Worm (Caenorhabditis elegans) whole organism, L4 larva: ENCODE data around the gene ceeh-2.

Experiments used
- F26F4.8 ChIP-seq: fragments of 200-800 bp; sonication (Bioruptor generic); conservative IDR thresholded peaks from 2 replicates; pipeline ENCODE4 v1.3.6; 2022; ENCODE audit warnings: missing genetic modification characterization, missing compliant biosample characterization
- Y5F2A.4 ChIP-seq: fragments of 200-800 bp; sonication (Bioruptor generic); optimal IDR thresholded peaks from 2 replicates; lab custom pipeline; 2018; ENCODE audit warnings: mild to moderate bottlenecking, missing genetic modification characterization, missing compliant biosample characterization
- aly-2 ChIP-seq: sonication (generic microtip); optimal IDR thresholded peaks from 2 replicates; lab custom pipeline; 2018; ENCODE audit warnings: missing biosample characterization, missing genetic modification characterization
- lin-13 ChIP-seq: fragments of 150-350 bp; optimal IDR thresholded peaks from 2 replicates; lab custom pipeline; 2014; ENCODE audit warnings: missing biosample characterization, missing genetic modification reagents, missing genetic modification characterization
- lin-15B ChIP-seq: fragments of 150-350 bp; sonication (generic microtip); optimal IDR thresholded peaks from 3 replicates; lab custom pipeline; 2014; ENCODE audit warnings: missing biosample characterization, missing genetic modification characterization
- madf-5 ChIP-seq, 2 experiments: fragments of 200-800 bp; sonication (Bioruptor generic); IDR thresholded peaks; 2 replicates each; pipeline ENCODE4 v1.3.6; 2022; ENCODE audit warnings: missing compliant biosample characterization in 2 of 2, missing genetic modification characterization in 2 of 2
- pha-4 ChIP-seq, 2 experiments: fragments of 150-350 bp in 1 of 2; fragments of 200-800 bp in 1 of 2; sonication (Bioruptor generic) in 1 of 2; IDR thresholded peaks in 1 of 2; optimal IDR thresholded peaks in 1 of 2; 2 replicates each; pipeline versions ENCODE4 v1.3.6 to Lab custom; 2014 to 2022; ENCODE audit warnings: missing genetic modification characterization in 2 of 2, missing genetic modification reagents in 2 of 2, missing biosample characterization in 1 of 2, missing compliant biosample characterization in 1 of 2
- unc-130 ChIP-seq: sonication (generic microtip); optimal IDR thresholded peaks from 2 replicates; lab custom pipeline; 2016; ENCODE audit warnings: missing genetic modification reagents, missing genetic modification characterization, missing compliant biosample characterization
- unc-62 ChIP-seq, 3 experiments: fragments of 150-350 bp in 1 of 3; sonication (generic microtip); optimal IDR thresholded peaks in 2 of 3; peaks in 1 of 3; 1 replicate in 1 of 3; 2 replicates in 2 of 3; lab custom pipeline; 2014 to 2017; ENCODE audit warnings: missing biosample characterization in 3 of 3, missing genetic modification characterization in 3 of 3, missing genetic modification reagents in 3 of 3, missing genotype in 1 of 3

DNA sequence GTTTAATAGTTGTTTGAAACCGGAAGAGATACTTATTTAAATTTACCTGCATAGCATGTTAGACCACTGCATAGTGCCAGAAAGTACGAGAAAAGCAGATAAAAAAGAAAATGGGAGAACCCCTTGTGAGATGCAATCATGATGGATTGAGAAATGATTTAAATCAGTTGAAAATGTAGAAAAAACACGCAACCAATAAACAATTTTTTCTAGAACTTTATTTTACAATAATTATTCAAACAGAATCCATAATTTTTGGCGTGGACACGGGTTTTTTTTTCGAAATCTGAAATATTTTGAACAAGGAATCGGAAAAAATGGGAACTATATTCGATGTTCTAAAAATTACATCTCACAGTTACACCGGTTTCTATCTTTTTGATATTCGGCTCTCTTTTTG is 21.6 kb upstream of the ceeh-2 start, which contains the start of gene AC3.12:
- TF ChIP-seq unc-62 (GFP tag; optimal IDR thresholded peaks at IDR 0.05 in 1 of 2; lab: Kevin White, UChicago) = no peak
- TF ChIP-seq unc-62 (tag; optimal IDR thresholded peaks at IDR 0.05; lab: Kevin White, UChicago) = no peak
- no peak for TF ChIP-seq Y5F2A.4 (GFP tag; lab: Kevin White, UChicago)
- TF ChIP-seq unc-130 (GFP tag; lab: Kevin White, UChicago) = no peak
- TF ChIP-seq aly-2 = no peak
- TF ChIP-seq madf-5 (GFP tag; IDR thresholded peaks at IDR 0.05; lab: Robert Waterston, UW) = no peak
- no peak for TF ChIP-seq lin-13 (GFP tag; lab: Kevin White, UChicago)
- no peak for TF ChIP-seq F26F4.8 (GFP tag; lab: Robert Waterston, UW)
- no peak for TF ChIP-seq pha-4 (GFP tag; IDR thresholded peaks at IDR 0.05; lab: Robert Waterston, UW)
- no peak for TF ChIP-seq pha-4 (tag; optimal IDR thresholded peaks at IDR 0.05; lab: Kevin White, UChicago)
- TF ChIP-seq lin-15B (tag; lab: Kevin White, UChicago) = no peak
